Worm (Caenorhabditis elegans) whole organism, L4 larva: ENCODE data around the gene lonp-2.

Source experiments
- F10B5.3 ChIP-seq: sonication (generic microtip); optimal IDR thresholded peaks from 2 replicates; lab custom pipeline; 2016; ENCODE audit warnings: mild to moderate bottlenecking, missing genetic modification characterization, missing compliant biosample characterization
- F44E2.7 ChIP-seq: fragments of 200-800 bp; sonication (Bioruptor generic); IDR thresholded peaks from 2 replicates; pipeline ENCODE4 v2.1.2; 2022; ENCODE audit warnings: missing genetic modification characterization, missing compliant biosample characterization
- F49E8.2 ChIP-seq: sonication (generic microtip); optimal IDR thresholded peaks from 2 replicates; lab custom pipeline; 2016; ENCODE audit warnings: missing compliant biosample characterization, mild to moderate bottlenecking, missing genetic modification characterization, borderline replicate concordance
- T26A8.4 ChIP-seq: fragments of 200-800 bp; sonication (Bioruptor generic); IDR thresholded peaks from 2 replicates; pipeline ENCODE4 v1.3.6; 2022; ENCODE audit warnings: missing genetic modification characterization, missing compliant biosample characterization
- Y105C5A.15 ChIP-seq: fragments of 200-800 bp; sonication (Bioruptor generic); IDR thresholded peaks from 2 replicates; pipeline ENCODE4 v1.3.6; 2022; ENCODE audit warnings: missing genetic modification characterization, missing compliant biosample characterization
- aha-1 ChIP-seq: fragments of 150-350 bp; peaks from one replicate; lab custom pipeline; 2014; ENCODE audit warnings: missing biosample characterization, missing genetic modification characterization
- ama-1 ChIP-seq: fragments of 150-350 bp; optimal IDR thresholded peaks from 2 replicates; lab custom pipeline; 2014; ENCODE audit warnings: inconsistent platforms, mixed read lengths
- ceh-20 ChIP-seq: fragments of 200-800 bp; sonication (Bioruptor generic); IDR thresholded peaks from 2 replicates; pipeline ENCODE4 v1.3.6; 2022; ENCODE audit warnings: missing genetic modification reagents, missing genetic modification characterization, missing compliant biosample characterization
- ceh-44 ChIP-seq: fragments of 200-800 bp; sonication (Bioruptor generic); IDR thresholded peaks from 2 replicates; pipeline ENCODE4 v1.3.6; 2022; ENCODE audit warnings: missing genetic modification reagents, missing genetic modification characterization, missing compliant biosample characterization
- ces-1 ChIP-seq: fragments of 150-350 bp; sonication (generic microtip); optimal IDR thresholded peaks from 4 replicates; lab custom pipeline; 2014; ENCODE audit warnings: missing biosample characterization, missing genetic modification reagents, missing genetic modification characterization
- cey-2 ChIP-seq: sonication (generic microtip); optimal IDR thresholded peaks from 3 replicates; lab custom pipeline; 2017; ENCODE audit warnings: missing genetic modification characterization, mild to moderate bottlenecking, missing compliant biosample characterization, antibody characterized with exemption, borderline replicate concordance; ENCODE audit not compliant: insufficient read depth
- daf-16 ChIP-seq, 3 experiments: sonication (generic microtip); optimal IDR thresholded peaks; 2 replicates each; lab custom pipeline; 2016 to 2017; ENCODE audit warnings: missing genetic modification characterization in 3 of 3, missing genetic modification reagents in 3 of 3, mild to moderate bottlenecking in 2 of 3, missing compliant biosample characterization in 2 of 3, missing biosample characterization in 1 of 3, moderate library complexity in 1 of 3
- daf-8 ChIP-seq: fragments of 200-800 bp; sonication (Bioruptor generic); IDR thresholded peaks from 2 replicates; pipeline ENCODE4 v1.3.6; 2022; ENCODE audit warnings: missing genetic modification characterization, missing compliant biosample characterization
- dmd-6 ChIP-seq: fragments of 200-800 bp; sonication (Bioruptor generic); IDR thresholded peaks from 2 replicates; pipeline ENCODE4 v1.3.6; 2022; ENCODE audit warnings: missing genetic modification reagents, missing genetic modification characterization, missing compliant biosample characterization
- dmd-9 ChIP-seq: fragments of 200-800 bp; sonication (Bioruptor generic); IDR thresholded peaks from 2 replicates; pipeline ENCODE4 v1.3.6; 2022; ENCODE audit warnings: missing genetic modification reagents, missing genetic modification characterization, missing compliant biosample characterization
- dve-1 ChIP-seq: sonication (generic microtip); optimal IDR thresholded peaks from 2 replicates; lab custom pipeline; 2017; ENCODE audit warnings: antibody characterized with exemption, mild to moderate bottlenecking, missing genetic modification characterization, missing compliant biosample characterization; ENCODE audit not compliant: insufficient read depth
- hif-1 ChIP-seq, 2 experiments: sonication (generic microtip); optimal IDR thresholded peaks; 2 replicates each; lab custom pipeline; 2016 to 2017; ENCODE audit warnings: missing compliant biosample characterization in 2 of 2, missing genetic modification characterization in 2 of 2, missing genetic modification reagents in 2 of 2, missing genotype in 2 of 2, mild to moderate bottlenecking in 1 of 2
- hlh-11 ChIP-seq: fragments of 200-800 bp; sonication (Bioruptor generic); optimal IDR thresholded peaks from 2 replicates; lab custom pipeline; 2018; ENCODE audit warnings: mild to moderate bottlenecking, missing genetic modification characterization, missing compliant biosample characterization
- lir-3 ChIP-seq: sonication (generic microtip); optimal IDR thresholded peaks from 2 replicates; lab custom pipeline; 2016; ENCODE audit warnings: mild to moderate bottlenecking, missing genetic modification characterization, missing compliant biosample characterization
- lsy-2 ChIP-seq, 2 experiments: fragments of 150-350 bp in 1 of 2; sonication (generic microtip) in 1 of 2; optimal IDR thresholded peaks; 2 replicates each; lab custom pipeline; 2014 to 2017; ENCODE audit warnings: missing biosample characterization in 2 of 2, missing genetic modification characterization in 2 of 2
- madf-5 ChIP-seq, 2 experiments: fragments of 200-800 bp; sonication (Bioruptor generic); IDR thresholded peaks; 2 replicates each; pipeline ENCODE4 v1.3.6; 2022; ENCODE audit warnings: missing compliant biosample characterization in 2 of 2, missing genetic modification characterization in 2 of 2
- madf-9 ChIP-seq: fragments of 200-800 bp; sonication (Bioruptor generic); conservative IDR thresholded peaks from 2 replicates; pipeline ENCODE4 v1.3.6; 2022; ENCODE audit warnings: missing genetic modification reagents, missing genetic modification characterization, missing compliant biosample characterization
- mdl-1 ChIP-seq, 2 experiments: fragments of 150-350 bp in 1 of 2; sonication (generic microtip) in 1 of 2; optimal IDR thresholded peaks; 2 replicates each; lab custom pipeline; 2014 to 2017; ENCODE audit warnings: missing biosample characterization in 2 of 2, missing genetic modification characterization in 2 of 2
- nhr-25 ChIP-seq: sonication (generic microtip); optimal IDR thresholded peaks from 2 replicates; lab custom pipeline; 2017; ENCODE audit warnings: missing genetic modification characterization, mild to moderate bottlenecking, missing compliant biosample characterization, antibody characterized with exemption, moderate library complexity, borderline replicate concordance; ENCODE audit not compliant: insufficient read depth
- nhr-28 ChIP-seq: fragments of 150-350 bp; optimal IDR thresholded peaks from 2 replicates; lab custom pipeline; 2014; ENCODE audit warnings: missing biosample characterization, missing genetic modification characterization
- nhr-76 ChIP-seq: fragments of 150-350 bp; optimal IDR thresholded peaks from 2 replicates; lab custom pipeline; 2014; ENCODE audit warnings: missing biosample characterization, missing genetic modification characterization
- php-3 ChIP-seq: fragments of 200-800 bp; sonication (Bioruptor generic); IDR thresholded peaks from 2 replicates; pipeline ENCODE4 v1.3.6; 2022; ENCODE audit warnings: missing genetic modification reagents, missing genetic modification characterization, missing compliant biosample characterization
- rbr-2 ChIP-seq: sonication (generic microtip); optimal IDR thresholded peaks from 2 replicates; lab custom pipeline; 2016; ENCODE audit warnings: missing genotype, missing genetic modification characterization, missing compliant biosample characterization
- saeg-2 ChIP-seq: fragments of 200-800 bp; sonication (Bioruptor generic); IDR thresholded peaks from 2 replicates; pipeline ENCODE4 v1.3.6; 2022; ENCODE audit warnings: missing genetic modification reagents, missing genetic modification characterization, missing compliant biosample characterization
- sdz-12 ChIP-seq: fragments of 200-800 bp; sonication (Bioruptor generic); optimal IDR thresholded peaks from 2 replicates; lab custom pipeline; 2018; ENCODE audit warnings: mild to moderate bottlenecking, missing genetic modification characterization, missing compliant biosample characterization
- set-16 ChIP-seq: fragments of 200-800 bp; sonication (Bioruptor generic); IDR thresholded peaks from 2 replicates; pipeline ENCODE4 v1.3.6; 2022; ENCODE audit warnings: missing genetic modification reagents, missing genetic modification characterization, missing compliant biosample characterization
- skn-1 ChIP-seq: fragments of 150-350 bp; optimal IDR thresholded peaks from 2 replicates; lab custom pipeline; 2014; ENCODE audit warnings: missing biosample characterization, missing genetic modification characterization
- spr-3 ChIP-seq: fragments of 200-800 bp; sonication (Bioruptor generic); optimal IDR thresholded peaks from 2 replicates; lab custom pipeline; 2018; ENCODE audit warnings: mild to moderate bottlenecking, missing genetic modification characterization, missing compliant biosample characterization
- tra-1 ChIP-seq: fragments of 200-800 bp; sonication (Bioruptor generic); IDR thresholded peaks from 2 replicates; pipeline ENCODE4 v1.3.6; 2022; ENCODE audit warnings: missing genetic modification reagents, missing genetic modification characterization, missing compliant biosample characterization
- vab-7 ChIP-seq: fragments of 200-800 bp; sonication (Bioruptor generic); IDR thresholded peaks from 2 replicates; pipeline ENCODE4 v1.3.6; 2022; ENCODE audit warnings: missing genetic modification reagents, missing genetic modification characterization, missing compliant biosample characterization
- zfp-3 ChIP-seq: fragments of 200-800 bp; sonication (Bioruptor generic); conservative IDR thresholded peaks from 2 replicates; pipeline ENCODE4 v1.3.6; 2022; ENCODE audit warnings: missing genetic modification reagents, missing genetic modification characterization, missing compliant biosample characterization

lonp-2 gene

ce11 chrIII:12081992-12082628 is 25.5 kb upstream of the lonp-2 start:
- TF ChIP-seq zfp-3 (GFP tag; lab: Robert Waterston, UW) = 0 out of 2 replicates have a peak, but pooled peaks have one; percentile 24
- 0 out of 2 replicates have a peak, but pooled peaks have one; percentile 17 for TF ChIP-seq ceh-20 (GFP tag; lab: Robert Waterston, UW)
- TF ChIP-seq cey-2 (tag; lab: Kevin White, UChicago) = no peak
- peak; percentile 82 for TF ChIP-seq php-3 (GFP tag; lab: Robert Waterston, UW)
- peak; percentile 31 for TF ChIP-seq set-16 (GFP tag; lab: Robert Waterston, UW)
- peak; percentile 22 for TF ChIP-seq dve-1
- TF ChIP-seq nhr-25 (tag; lab: Kevin White, UChicago) = no peak
- TF ChIP-seq saeg-2 (GFP tag; lab: Robert Waterston, UW) = no peak
- no peak for TF ChIP-seq vab-7 (GFP tag; lab: Robert Waterston, UW)
- TF ChIP-seq ama-1 = no peak

ce11 chrIII:12084216-12084615 is 23.4 kb upstream of the lonp-2 start, which contains the start of gene nob-1:
TSS of gene nob-1 (minus strand) at chrIII:12084316.
- TF ChIP-seq hlh-11 (tag; lab: Kevin White, UChicago) (no peak), aha-1 (peak; percentile 10)

- TF ChIP-seq madf-5 (GFP tag; IDR thresholded peaks at IDR 0.05; lab: Robert Waterston, UW) (no peak), lsy-2 (tag; optimal IDR thresholded peaks at IDR 0.05; lab: Kevin White, UChicago) (peak in 1 of 2 experiments; percentile 67), set-16 (GFP tag; lab: Robert Waterston, UW) (peak; percentile 27; the same call in 1 of the 2 replicates), dmd-6 (GFP tag; lab: Robert Waterston, UW) (peak; percentile 29), ceh-20 (GFP tag; lab: Robert Waterston, UW) (peak; percentile 87), aha-1 (peak; percentile 7), T26A8.4 (no peak), dve-1 (peak; percentile 18), nhr-28 (peak; percentile 6), lir-3 (tag; lab: Kevin White, UChicago) (no peak), tra-1 (GFP tag; lab: Robert Waterston, UW) (peak; percentile 83; the same call in 1 of the 2 replicates), F10B5.3 (tag; lab: Kevin White, UChicago) (no peak), daf-16 (GFP tag; optimal IDR thresholded peaks at IDR 0.05; lab: Kevin White, UChicago) (no peak), daf-16 (tag; optimal IDR thresholded peaks at IDR 0.05; lab: Kevin White, UChicago) (peak; percentile 52), hif-1 (tag; optimal IDR thresholded peaks at IDR 0.05; lab: Kevin White, UChicago) (no peak), php-3 (GFP tag; lab: Robert Waterston, UW) (peak; percentile 100), spr-3 (GFP tag; lab: Kevin White, UChicago) (no peak), Y105C5A.15 (GFP tag; lab: Robert Waterston, UW) (no peak)
These were observed 22.7 kb upstream of the lonp-2 start for ce11 chrIII:12084749-12085307.

- no peak for TF ChIP-seq daf-8 (GFP tag; lab: Robert Waterston, UW)
- peak; percentile 49; the same call in 1 of the 2 replicates for TF ChIP-seq php-3 (GFP tag; lab: Robert Waterston, UW)
These were observed 20.0 kb upstream of the lonp-2 start for ce11 chrIII:12087564-12087963.

- TF ChIP-seq F10B5.3 (tag; lab: Kevin White, UChicago) = no peak
- TF ChIP-seq F49E8.2 (tag; lab: Kevin White, UChicago) = no peak
- TF ChIP-seq F44E2.7 = no peak
- no peak for TF ChIP-seq ceh-44 (GFP tag; lab: Robert Waterston, UW)
- no peak for TF ChIP-seq ces-1 (GFP tag; lab: Kevin White, UChicago)
- no peak for TF ChIP-seq dmd-9
- no peak for TF ChIP-seq hlh-11 (tag; lab: Kevin White, UChicago)
- no peak for TF ChIP-seq skn-1 (tag; lab: Kevin White, UChicago)
- TF ChIP-seq sdz-12 = no peak
- no peak for TF ChIP-seq madf-9 (GFP tag; lab: Robert Waterston, UW)
- TF ChIP-seq daf-16 (GFP tag; optimal IDR thresholded peaks at IDR 0.05; lab: Kevin White, UChicago) = no peak
- TF ChIP-seq daf-16 (tag; optimal IDR thresholded peaks at IDR 0.05; lab: Kevin White, UChicago) = no peak
- TF ChIP-seq rbr-2 (tag; lab: Kevin White, UChicago) = no peak
- no peak for TF ChIP-seq mdl-1 (tag; optimal IDR thresholded peaks at IDR 0.05; lab: Kevin White, UChicago)
- no peak for TF ChIP-seq nhr-76 (tag; lab: Kevin White, UChicago)
These were observed 15.0 kb upstream of the lonp-2 start for ce11 chrIII:12092595-12092994.
